Fruit fly (Drosophila melanogaster): Measurements from ENCODE around the gene ng4.
"Not testable (repeated sequence)": the region's sequence is repeated elsewhere in the genome, so short reads cannot be mapped to it uniquely, and the experiment has no call there.

The ng4 gene

DNA sequence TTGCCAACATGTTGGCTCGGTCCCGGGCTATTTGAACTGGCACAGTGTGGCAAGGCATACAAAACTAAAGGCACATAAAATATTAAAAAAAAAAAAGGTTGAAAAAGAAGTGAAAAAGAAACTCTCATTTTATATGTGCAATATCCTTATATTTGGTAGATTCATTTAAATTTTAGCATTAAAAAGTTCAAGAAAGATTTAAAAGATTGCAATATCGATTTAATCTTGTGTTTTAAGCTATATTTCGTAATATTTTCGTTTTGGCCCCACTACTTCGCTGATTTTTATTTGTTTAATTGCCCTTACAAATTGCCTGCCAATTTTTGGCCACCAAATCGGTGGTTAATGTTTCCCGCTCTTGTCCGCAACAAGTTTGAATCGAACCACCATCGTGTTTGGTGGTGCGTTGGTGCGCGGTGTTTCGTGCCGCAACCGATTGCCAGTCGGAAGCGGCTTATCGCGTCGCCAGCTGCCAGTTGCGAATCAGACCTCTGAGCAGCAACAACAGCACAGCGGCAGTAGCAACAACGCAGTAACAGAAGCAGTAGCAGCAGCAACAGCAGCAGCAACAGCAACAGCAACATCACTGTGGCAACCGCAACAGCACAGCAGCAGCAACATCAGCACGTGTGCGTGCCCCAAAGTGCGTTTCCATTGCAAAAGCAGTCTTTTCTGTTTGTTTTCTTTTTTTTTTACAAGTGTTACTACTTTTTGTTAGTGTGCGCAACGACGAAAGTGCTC lies 11.7 kb upstream of the ng4 start (continued):
- TF ChIP-seq Rel (GFP tag; optimal IDR thresholded peaks at IDR 0.05) = no peak
- TF ChIP-seq Rel (tag; optimal IDR thresholded peaks at IDR 0.05) = no peak
- TF ChIP-seq CG32264 (GFP tag; optimal IDR thresholded peaks at IDR 0.05) = peak; percentile 28
- TF ChIP-seq Dfd (GFP tag; optimal IDR thresholded peaks at IDR 0.05) = peak; percentile 24

DNA sequence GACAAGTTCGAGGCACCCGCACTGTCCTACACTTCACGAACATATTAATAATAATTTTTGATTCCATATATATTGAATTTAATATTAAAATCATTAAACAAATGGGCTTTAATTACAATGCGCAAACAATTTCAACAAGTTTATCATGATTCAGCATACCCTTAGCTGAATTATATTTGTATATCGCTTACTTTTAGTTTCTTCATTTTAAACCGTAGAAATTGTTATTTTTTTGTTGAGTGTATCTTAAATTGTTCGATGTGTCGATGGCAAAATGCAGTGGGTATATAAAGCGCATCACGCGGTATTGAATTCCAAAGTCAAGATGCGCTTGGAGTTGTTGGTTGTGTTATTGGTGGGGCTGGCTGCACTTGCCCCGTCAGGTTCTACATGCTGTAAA lies 5.8 kb upstream of the ng4 start, which contains the start of gene Sgs4:
Gene Sgs4 (plus strand): TSS at position 301 of the 400 bp plus-strand sequence.
- TF ChIP-seq Rel (GFP tag; optimal IDR thresholded peaks at IDR 0.05) (no peak), Rel (tag; optimal IDR thresholded peaks at IDR 0.05) (no peak), dmrt93B (GFP tag; optimal IDR thresholded peaks at IDR 0.05) (no peak), sv (GFP tag; optimal IDR thresholded peaks at IDR 0.05) (no peak), N (GFP tag; optimal IDR thresholded peaks at IDR 0.05) (no peak)

DNA sequence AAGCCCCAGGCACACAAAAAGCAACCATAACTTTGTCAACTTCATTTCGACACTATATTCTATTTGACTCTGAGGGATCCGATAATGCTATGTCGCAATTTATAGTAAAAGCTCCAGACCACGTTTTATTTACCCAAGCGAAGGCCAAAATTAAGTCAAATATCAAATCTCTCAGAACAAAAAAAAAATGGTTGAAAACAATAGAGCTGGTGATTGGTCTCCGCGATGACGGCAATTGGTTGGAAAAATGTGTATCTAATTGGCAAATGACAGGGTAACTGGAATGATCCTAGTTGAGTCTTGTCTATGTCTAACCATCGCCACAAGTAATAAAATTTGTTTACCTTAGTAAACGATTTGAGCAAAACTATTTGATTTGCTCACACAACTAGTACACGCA lies 5.2 kb upstream of the ng4 start, which contains the start of gene Pig1:
Gene Pig1 (minus strand): TSS at position 101 of the 400 bp plus-strand sequence.
- TF ChIP-seq CG32264 (GFP tag; optimal IDR thresholded peaks at IDR 0.05) (no peak), Sp1 (GFP tag; optimal IDR thresholded peaks at IDR 0.05) (no peak), Myc (optimal IDR thresholded peaks at IDR 0.05) (no peak), usp (GFP tag; optimal IDR thresholded peaks at IDR 0.05) (no peak), Hr78 (GFP tag; optimal IDR thresholded peaks at IDR 0.05) (no peak), Mio (GFP tag; optimal IDR thresholded peaks at IDR 0.05) (no peak), Dfd (GFP tag; optimal IDR thresholded peaks at IDR 0.05) (no peak), sv (GFP tag; optimal IDR thresholded peaks at IDR 0.05) (no peak)

DNA sequence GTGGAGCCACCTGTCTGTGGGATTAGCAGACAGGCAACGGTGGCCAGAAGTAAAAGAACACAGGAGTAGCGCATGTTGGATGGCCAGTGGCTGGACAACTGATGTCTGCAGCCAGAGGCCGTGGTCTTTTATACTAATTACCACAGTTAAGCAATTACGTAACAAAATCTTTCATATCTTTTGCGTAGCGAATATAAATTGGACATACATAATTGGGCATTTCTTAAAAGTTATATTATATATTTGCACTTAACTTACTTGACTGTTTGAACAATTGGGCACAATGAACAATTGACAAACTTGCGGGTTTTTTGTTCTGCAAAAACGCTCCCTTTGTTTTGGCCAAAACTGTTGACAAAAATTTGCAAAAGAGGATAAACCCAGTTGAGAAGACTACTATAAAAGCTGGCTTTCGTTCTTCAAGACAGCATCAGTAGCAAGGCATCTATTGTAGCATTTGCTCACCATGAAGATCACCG lies 2.0 kb downstream of the ng4 start, which contains the start of the genes ng3 and ng1:
Gene ng3 (minus strand): TSS at position 101 of the 479 bp plus-strand sequence.
Gene ng1 (plus strand): TSS at position 429 of the 479 bp plus-strand sequence.
- TF ChIP-seq Myc (optimal IDR thresholded peaks at IDR 0.05) (no peak), CG9705 (GFP tag; optimal IDR thresholded peaks at IDR 0.05) (no peak), br (GFP tag; optimal IDR thresholded peaks at IDR 0.05) (no peak), sv (GFP tag; optimal IDR thresholded peaks at IDR 0.05) (no peak), OdsH (GFP tag; optimal IDR thresholded peaks at IDR 0.05) (no peak), Abd-B (GFP tag; optimal IDR thresholded peaks at IDR 0.05) (no peak), ey (GFP tag; optimal IDR thresholded peaks at IDR 0.05) (no peak), N (GFP tag; optimal IDR thresholded peaks at IDR 0.05) (no peak), Sp1 (GFP tag; optimal IDR thresholded peaks at IDR 0.05) (no peak), fru (GFP tag; optimal IDR thresholded peaks at IDR 0.05) (no peak)

DNA sequence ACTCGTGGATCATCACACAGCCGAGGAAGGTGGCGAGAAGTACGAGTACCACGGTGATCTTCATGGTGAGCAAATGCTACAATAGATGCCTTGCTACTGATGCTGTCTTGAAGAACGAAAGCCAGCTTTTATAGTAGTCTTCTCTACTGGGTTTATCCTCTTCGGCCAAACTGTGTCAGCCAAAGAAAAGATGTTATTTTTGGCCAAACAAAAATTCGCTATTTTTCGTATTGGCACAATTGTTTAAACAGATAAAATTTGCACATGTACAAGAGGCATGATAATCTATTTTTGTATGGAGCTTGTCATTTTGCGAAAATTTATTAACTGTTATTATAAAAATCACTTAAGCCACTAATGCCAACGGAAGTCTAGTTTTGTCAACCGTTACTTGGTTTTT lies 3.5 kb downstream of the ng4 start, which contains the start of gene ng2:
Gene ng2 (minus strand): TSS at position 101 of the 400 bp plus-strand sequence.
- not testable (repeated sequence) for TF ChIP-seq Hr83 (GFP tag; optimal IDR thresholded peaks at IDR 0.05; ENCODE audit: poor library complexity, severe bottlenecking); ey (GFP tag; optimal IDR thresholded peaks at IDR 0.05); Mio (GFP tag; optimal IDR thresholded peaks at IDR 0.05)

DNA sequence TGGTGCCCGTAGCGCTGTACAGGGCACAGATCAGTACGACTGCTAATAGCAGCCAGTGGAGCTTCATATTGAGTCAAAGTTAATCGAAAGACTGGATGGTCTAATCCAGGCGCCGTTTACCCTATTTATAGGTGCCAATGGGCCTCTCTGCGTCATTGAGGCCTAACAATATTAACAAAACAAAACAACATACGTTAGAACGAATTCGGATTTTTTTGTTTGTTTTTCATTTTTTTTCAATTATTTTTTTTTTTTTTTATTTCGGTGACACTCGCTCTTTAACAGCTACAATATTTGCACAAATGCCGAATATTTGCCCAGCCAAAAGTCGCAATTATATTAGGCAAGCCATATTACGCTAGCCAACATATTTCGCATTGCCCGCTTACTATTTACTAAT lies 7.4 kb downstream of the ng4 start, which contains the start of gene CG14265:
Gene CG14265 (minus strand): TSS at position 101 of the 400 bp plus-strand sequence.
- TF ChIP-seq Mio (GFP tag; optimal IDR thresholded peaks at IDR 0.05) (no peak), Sp1 (GFP tag; optimal IDR thresholded peaks at IDR 0.05) (no peak), tai (GFP tag; optimal IDR thresholded peaks at IDR 0.05) (no peak), Myc (optimal IDR thresholded peaks at IDR 0.05) (no peak), Vsx2 (GFP tag; optimal IDR thresholded peaks at IDR 0.05; ENCODE audit: partially characterized antibody) (no peak), dl (GFP tag; optimal IDR thresholded peaks at IDR 0.05; ENCODE audit: insufficient read depth in 1 of 2, partially characterized antibody in 2 of 2) (no peak)

DNA sequence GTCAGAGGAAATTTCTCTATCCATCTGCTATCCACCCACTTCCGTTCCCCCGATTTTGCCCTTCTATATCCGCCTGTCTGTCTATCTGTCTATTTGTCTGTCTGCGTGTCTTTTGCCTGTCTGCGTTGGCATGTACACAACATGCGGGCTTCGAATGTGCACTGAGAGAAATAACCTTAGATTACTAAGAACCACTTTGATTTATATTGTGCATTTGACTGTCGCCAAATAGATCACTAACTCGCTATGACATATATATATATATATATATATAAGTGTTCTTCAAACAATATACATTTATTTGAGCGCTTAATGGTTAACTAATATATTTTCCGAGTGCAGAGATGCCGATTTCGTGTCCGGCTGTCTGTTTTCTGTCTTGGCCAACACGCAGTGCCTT lies 10.3 kb downstream of the ng4 start:
- TF ChIP-seq Hr78 (GFP tag; optimal IDR thresholded peaks at IDR 0.05) (no peak), psq (GFP tag; optimal IDR thresholded peaks at IDR 0.05) (no peak), tai (GFP tag; optimal IDR thresholded peaks at IDR 0.05) (no peak), br (GFP tag; optimal IDR thresholded peaks at IDR 0.05) (no peak), GATAd (GFP tag; optimal IDR thresholded peaks at IDR 0.05) (no peak), Hnf4 (GFP tag; optimal IDR thresholded peaks at IDR 0.05) (no peak), HLH106 (tag; optimal IDR thresholded peaks at IDR 0.05) (no peak), Vsx2 (GFP tag; optimal IDR thresholded peaks at IDR 0.05; ENCODE audit: partially characterized antibody) (no peak), Jra (GFP tag; optimal IDR thresholded peaks at IDR 0.05) (no peak), Rel (GFP tag; optimal IDR thresholded peaks at IDR 0.05) (no peak), Rel (tag; optimal IDR thresholded peaks at IDR 0.05) (no peak), foxo (GFP tag; optimal IDR thresholded peaks at IDR 0.05) (no peak), dsf (GFP tag; optimal IDR thresholded peaks at IDR 0.05; ENCODE audit: borderline replicate concordance) (no peak), usp (GFP tag; optimal IDR thresholded peaks at IDR 0.05) (no peak), Mio (GFP tag; optimal IDR thresholded peaks at IDR 0.05) (no peak), dl (GFP tag; optimal IDR thresholded peaks at IDR 0.05; ENCODE audit: insufficient read depth in 1 of 2, partially characterized antibody in 2 of 2) (no peak), Sp1 (GFP tag; optimal IDR thresholded peaks at IDR 0.05) (no peak), N (GFP tag; optimal IDR thresholded peaks at IDR 0.05) (no peak)
